Worm (Caenorhabditis elegans) whole organism, young adult: ENCODE measurements around the gene unc-42.

Experiments used
- B0261.1 ChIP-seq: sonication (generic microtip); optimal IDR thresholded peaks from 2 replicates; lab custom pipeline; 2016; ENCODE audit warnings: mild to moderate bottlenecking, missing genetic modification characterization, moderate library complexity, missing compliant biosample characterization
- B0336.3 ChIP-seq: fragments of 200-800 bp; sonication (Bioruptor generic); IDR thresholded peaks from 2 replicates; pipeline ENCODE4 v1.3.6; 2022; ENCODE audit warnings: missing genetic modification characterization, missing compliant biosample characterization
- F22D6.2 ChIP-seq: sonication (generic microtip); optimal IDR thresholded peaks from 2 replicates; lab custom pipeline; 2016; ENCODE audit warnings: mild to moderate bottlenecking, missing genetic modification characterization, missing compliant biosample characterization
- F39B2.1 ChIP-seq: fragments of 200-800 bp; sonication (Bioruptor generic); IDR thresholded peaks from 2 replicates; pipeline ENCODE4 v1.3.6; 2022; ENCODE audit warnings: missing genetic modification reagents, missing genetic modification characterization, missing compliant biosample characterization
- F55B11.4 ChIP-seq: sonication (generic microtip); optimal IDR thresholded peaks from 2 replicates; lab custom pipeline; 2016; ENCODE audit warnings: missing compliant biosample characterization, missing genetic modification characterization, borderline replicate concordance; ENCODE audit not compliant: insufficient read depth
- F57A8.1 ChIP-seq: fragments of 200-800 bp; sonication (Bioruptor generic); optimal IDR thresholded peaks from 2 replicates; lab custom pipeline; 2018; ENCODE audit warnings: mild to moderate bottlenecking, missing genetic modification characterization, moderate library complexity, missing compliant biosample characterization
- K11D2.4 ChIP-seq: fragments of 200-800 bp; sonication (Bioruptor generic); IDR thresholded peaks from 2 replicates; pipeline ENCODE4 v1.3.6; 2022; ENCODE audit warnings: missing genetic modification reagents, missing genetic modification characterization, missing compliant biosample characterization
- K12H6.12 ChIP-seq: fragments of 200-800 bp; sonication (Bioruptor generic); optimal IDR thresholded peaks from 2 replicates; lab custom pipeline; 2018; ENCODE audit warnings: mild to moderate bottlenecking, missing genetic modification characterization, missing compliant biosample characterization
- T26A5.8 ChIP-seq: sonication (generic microtip); optimal IDR thresholded peaks from 2 replicates; lab custom pipeline; 2016; ENCODE audit warnings: missing genetic modification characterization, missing compliant biosample characterization
- Y53F4B.3 ChIP-seq: fragments of 200-800 bp; sonication (Bioruptor generic); IDR thresholded peaks from 2 replicates; pipeline ENCODE4 v1.3.6; 2022; ENCODE audit warnings: missing genetic modification reagents, missing genetic modification characterization, missing compliant biosample characterization
- ZK185.1 ChIP-seq: sonication (generic microtip); optimal IDR thresholded peaks from 2 replicates; lab custom pipeline; 2016; ENCODE audit warnings: mild to moderate bottlenecking, missing genetic modification characterization, missing compliant biosample characterization; ENCODE audit not compliant: poor library complexity, severe bottlenecking
- aptf-3 ChIP-seq: fragments of 200-800 bp; sonication (Bioruptor generic); IDR thresholded peaks from 2 replicates; pipeline ENCODE4 v1.3.6; 2022; ENCODE audit warnings: missing genetic modification characterization, missing compliant biosample characterization
- bed-1 ChIP-seq: fragments of 200-800 bp; sonication (Bioruptor generic); IDR thresholded peaks from 2 replicates; pipeline ENCODE4 v1.3.6; 2022; ENCODE audit warnings: missing genetic modification reagents, missing genetic modification characterization, missing compliant biosample characterization
- ccch-3 ChIP-seq: fragments of 200-800 bp; sonication (Bioruptor generic); optimal IDR thresholded peaks from 2 replicates; lab custom pipeline; 2018; ENCODE audit warnings: mild to moderate bottlenecking, missing genetic modification characterization, missing compliant biosample characterization
- cebp-2 ChIP-seq: fragments of 200-800 bp; sonication (Bioruptor generic); IDR thresholded peaks from 2 replicates; pipeline ENCODE4 v1.3.6; 2022; ENCODE audit warnings: missing genetic modification characterization, missing compliant biosample characterization
- ceh-100 ChIP-seq: fragments of 200-800 bp; sonication (Bioruptor generic); IDR thresholded peaks from 2 replicates; pipeline ENCODE4 v1.3.6; 2022; ENCODE audit warnings: missing genetic modification reagents, missing genetic modification characterization, missing compliant biosample characterization
- ceh-40 ChIP-seq: fragments of 200-800 bp; sonication (Bioruptor generic); IDR thresholded peaks from 2 replicates; pipeline ENCODE4 v1.3.6; 2022; ENCODE audit warnings: missing genetic modification characterization, missing compliant biosample characterization
- ceh-91 ChIP-seq: fragments of 200-800 bp; sonication (Bioruptor generic); IDR thresholded peaks from 2 replicates; pipeline ENCODE4 v1.3.6; 2022; ENCODE audit warnings: missing genetic modification reagents, missing genetic modification characterization, missing compliant biosample characterization
- dpff-1 ChIP-seq: sonication (generic microtip); optimal IDR thresholded peaks from 2 replicates; lab custom pipeline; 2017; ENCODE audit warnings: mild to moderate bottlenecking, missing genetic modification characterization, missing compliant biosample characterization
- efl-1 ChIP-seq: fragments of 150-350 bp; optimal IDR thresholded peaks from 2 replicates; lab custom pipeline; 2014; ENCODE audit warnings: missing biosample characterization, missing genetic modification reagents, missing genetic modification characterization
- egl-44 ChIP-seq: fragments of 200-800 bp; sonication (Bioruptor generic); IDR thresholded peaks from 2 replicates; pipeline ENCODE4 v1.3.6; 2022; ENCODE audit warnings: missing genetic modification reagents, missing genetic modification characterization, missing compliant biosample characterization
- ets-4 ChIP-seq: fragments of 200-800 bp; sonication (Bioruptor generic); optimal IDR thresholded peaks from 2 replicates; lab custom pipeline; 2018; ENCODE audit warnings: mild to moderate bottlenecking, missing genetic modification characterization, missing compliant biosample characterization
- hlh-12 ChIP-seq: sonication (generic microtip); optimal IDR thresholded peaks from 2 replicates; lab custom pipeline; 2016; ENCODE audit warnings: missing genetic modification characterization, missing compliant biosample characterization
- hlh-26 ChIP-seq: fragments of 200-800 bp; sonication (Bioruptor generic); conservative IDR thresholded peaks from 2 replicates; pipeline ENCODE4 v1.3.6; 2022; ENCODE audit warnings: missing genetic modification reagents, missing genetic modification characterization, missing compliant biosample characterization
- hmg-1.2 ChIP-seq: fragments of 200-800 bp; sonication (Bioruptor generic); IDR thresholded peaks from 2 replicates; pipeline ENCODE4 v1.3.6; 2022; ENCODE audit warnings: missing genetic modification reagents, missing genetic modification characterization, missing compliant biosample characterization
- hmg-20 ChIP-seq: fragments of 200-800 bp; sonication (Bioruptor generic); IDR thresholded peaks from 2 replicates; pipeline ENCODE4 v1.3.6; 2022; ENCODE audit warnings: missing genetic modification reagents, missing genetic modification characterization, missing compliant biosample characterization
- hsf-1 ChIP-seq: fragments of 200-800 bp; sonication (Bioruptor generic); IDR thresholded peaks from 2 replicates; pipeline ENCODE4 v1.3.6; 2022; ENCODE audit warnings: missing genetic modification reagents, missing genetic modification characterization, missing compliant biosample characterization
- let-526 ChIP-seq: fragments of 200-800 bp; sonication (Bioruptor generic); IDR thresholded peaks from 2 replicates; pipeline ENCODE4 v1.3.6; 2022; ENCODE audit warnings: missing genetic modification reagents, missing genetic modification characterization, missing compliant biosample characterization
- let-607 ChIP-seq, 2 experiments: fragments of 200-800 bp in 1 of 2; sonication (Bioruptor generic) in 1 of 2; sonication (generic microtip) in 1 of 2; optimal IDR thresholded peaks; 2 replicates each; lab custom pipeline; 2016 to 2018; ENCODE audit warnings: mild to moderate bottlenecking in 2 of 2, missing compliant biosample characterization in 2 of 2, missing genetic modification characterization in 2 of 2, moderate library complexity in 2 of 2, missing genotype in 1 of 2
- lin-26 ChIP-seq: fragments of 200-800 bp; sonication (Bioruptor generic); IDR thresholded peaks from 2 replicates; pipeline ENCODE4 v1.3.6; 2022; ENCODE audit warnings: missing genetic modification reagents, missing genetic modification characterization, missing compliant biosample characterization
- lin-54 ChIP-seq: fragments of 200-800 bp; sonication (Bioruptor generic); optimal IDR thresholded peaks from 2 replicates; lab custom pipeline; 2018; ENCODE audit warnings: mild to moderate bottlenecking, missing genetic modification characterization, missing compliant biosample characterization
- madf-3 ChIP-seq: fragments of 200-800 bp; sonication (Bioruptor generic); IDR thresholded peaks from 2 replicates; pipeline ENCODE4 v1.3.6; 2022; ENCODE audit warnings: missing genetic modification reagents, missing genetic modification characterization, missing compliant biosample characterization
- madf-8 ChIP-seq: fragments of 200-800 bp; sonication (Bioruptor generic); conservative IDR thresholded peaks from 2 replicates; pipeline ENCODE4 v1.3.6; 2022; ENCODE audit warnings: missing genetic modification reagents, missing genetic modification characterization, missing compliant biosample characterization
- mel-28 ChIP-seq: sonication (generic microtip); optimal IDR thresholded peaks from 2 replicates; lab custom pipeline; 2016; ENCODE audit warnings: borderline replicate concordance, mild to moderate bottlenecking, missing genetic modification characterization, missing compliant biosample characterization
- nfya-1 ChIP-seq: sonication (generic microtip); optimal IDR thresholded peaks from 2 replicates; lab custom pipeline; 2017; ENCODE audit warnings: antibody characterized with exemption, missing compliant biosample characterization, missing genetic modification characterization, borderline replicate concordance; ENCODE audit not compliant: insufficient read depth
- nfyb-1 ChIP-seq: fragments of 200-800 bp; sonication (Bioruptor generic); IDR thresholded peaks from 2 replicates; pipeline ENCODE4 v1.3.6; 2022; ENCODE audit warnings: missing genetic modification reagents, missing genetic modification characterization, missing compliant biosample characterization
- nhr-120 ChIP-seq: fragments of 200-800 bp; sonication (Bioruptor generic); IDR thresholded peaks from 2 replicates; pipeline ENCODE4 v1.3.6; 2022; ENCODE audit warnings: missing genetic modification characterization, missing compliant biosample characterization
- nhr-179 ChIP-seq: sonication (generic microtip); optimal IDR thresholded peaks from 2 replicates; lab custom pipeline; 2016; ENCODE audit warnings: mild to moderate bottlenecking, missing genetic modification characterization, missing compliant biosample characterization
- pbrm-1 ChIP-seq: fragments of 200-800 bp; sonication (Bioruptor generic); IDR thresholded peaks from 2 replicates; pipeline ENCODE4 v1.3.6; 2022; ENCODE audit warnings: missing genetic modification reagents, missing genetic modification characterization, missing compliant biosample characterization
- rcor-1 ChIP-seq: fragments of 200-800 bp; sonication (Bioruptor generic); IDR thresholded peaks from 2 replicates; pipeline ENCODE4 v1.3.6; 2022; ENCODE audit warnings: missing genetic modification reagents, missing genetic modification characterization, missing compliant biosample characterization
- sea-2 ChIP-seq: fragments of 200-800 bp; sonication (Bioruptor generic); IDR thresholded peaks from 2 replicates; pipeline ENCODE4 v1.3.6; 2022; ENCODE audit warnings: missing genetic modification characterization, missing compliant biosample characterization
- snpc-1.1 ChIP-seq: sonication (generic microtip); optimal IDR thresholded peaks from 2 replicates; lab custom pipeline; 2017; ENCODE audit warnings: missing genetic modification characterization, mild to moderate bottlenecking, missing compliant biosample characterization, antibody characterized with exemption, moderate library complexity, missing genotype, missing genetic modification reagents; ENCODE audit not compliant: insufficient read depth
- snpc-4 ChIP-seq, 5 experiments: fragments of 150-350 bp in 1 of 5; sonication (generic microtip) in 4 of 5; optimal IDR thresholded peaks; 2 replicates each; lab custom pipeline; 2014 to 2018; ENCODE audit warnings: missing genetic modification characterization in 5 of 5, missing biosample characterization in 3 of 5, antibody characterized with exemption in 2 of 5, mild to moderate bottlenecking in 2 of 5, missing compliant biosample characterization in 2 of 5, missing genotype in 2 of 5, moderate library complexity in 2 of 5, missing genetic modification reagents in 1 of 5
- unc-130 ChIP-seq: sonication (generic microtip); optimal IDR thresholded peaks from 2 replicates; lab custom pipeline; 2016; ENCODE audit warnings: missing genetic modification reagents, missing genetic modification characterization, missing compliant biosample characterization
- unc-62 ChIP-seq: fragments of 150-350 bp; optimal IDR thresholded peaks from 2 replicates; lab custom pipeline; 2014; ENCODE audit warnings: missing biosample characterization, missing genetic modification reagents, missing genetic modification characterization
- ztf-18 ChIP-seq: sonication (generic microtip); optimal IDR thresholded peaks from 2 replicates; lab custom pipeline; 2016; ENCODE audit warnings: missing genotype, mild to moderate bottlenecking, missing genetic modification characterization, missing compliant biosample characterization
- ztf-26 ChIP-seq: sonication (generic microtip); optimal IDR thresholded peaks from 2 replicates; lab custom pipeline; 2017; ENCODE audit warnings: missing genetic modification characterization, missing compliant biosample characterization
- ztf-28 ChIP-seq: fragments of 200-800 bp; sonication (Bioruptor generic); IDR thresholded peaks from 2 replicates; pipeline ENCODE4 v1.3.6; 2022; ENCODE audit warnings: missing genetic modification reagents, missing genetic modification characterization, missing compliant biosample characterization

Gene unc-42

DNA sequence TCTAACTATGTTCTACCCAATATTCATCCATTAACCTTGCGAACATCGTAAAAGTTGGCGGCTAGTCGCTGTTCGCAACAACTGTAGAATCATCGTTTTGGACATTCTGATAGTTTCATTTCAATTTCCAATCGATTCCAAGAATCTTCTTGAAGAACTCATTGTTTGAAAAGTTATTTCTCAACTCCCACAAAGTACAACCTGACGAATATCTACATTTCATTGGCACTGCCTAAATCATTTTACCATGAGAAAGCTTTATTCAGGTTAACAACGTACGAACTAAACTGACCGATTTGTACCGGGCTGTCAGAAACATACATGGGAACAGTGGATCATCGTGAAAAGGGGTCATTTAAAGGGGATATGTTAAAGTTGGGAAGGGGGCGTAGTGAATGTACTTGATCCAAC, 17.5 kb upstream of the unc-42 start, which contains the start of gene F46B6.6 (continued):
- 0 out of 2 replicates have a peak, but pooled peaks have one; percentile 19 for TF ChIP-seq pbrm-1 (GFP tag; lab: Robert Waterston, UW)
- TF ChIP-seq mel-28 (tag; lab: Kevin White, UChicago) = no peak
- no peak for TF ChIP-seq F39B2.1 (GFP tag; lab: Robert Waterston, UW)
- TF ChIP-seq unc-62 (GFP tag; lab: Kevin White, UChicago) = no peak
- TF ChIP-seq F57A8.1 (GFP tag; lab: Kevin White, UChicago) = no peak
- no peak for TF ChIP-seq ceh-40 (GFP tag; lab: Robert Waterston, UW)
- no peak for TF ChIP-seq ets-4 (GFP tag; lab: Kevin White, UChicago)
- no peak for TF ChIP-seq dpff-1
- TF ChIP-seq B0336.3 (GFP tag; lab: Robert Waterston, UW) = peak; percentile 47; the same call in 1 of the 2 replicates
- no peak for TF ChIP-seq B0261.1 (tag; lab: Kevin White, UChicago)
- no peak for TF ChIP-seq hlh-12
- TF ChIP-seq sea-2 (GFP tag; lab: Robert Waterston, UW) = no peak
- peak; percentile 11 for TF ChIP-seq snpc-1.1
- TF ChIP-seq ztf-28 (GFP tag; lab: Robert Waterston, UW) = no peak
- no peak for TF ChIP-seq nhr-179 (tag; lab: Kevin White, UChicago)
- TF ChIP-seq let-526 (GFP tag; lab: Robert Waterston, UW) = no peak
- no peak for TF ChIP-seq ceh-91 (GFP tag; lab: Robert Waterston, UW)
- no peak for TF ChIP-seq Y53F4B.3 (GFP tag; lab: Robert Waterston, UW)
- TF ChIP-seq lin-26 (GFP tag; lab: Robert Waterston, UW) = no peak; the same call in 1 of the 2 replicates
- no peak for TF ChIP-seq ccch-3 (GFP tag; lab: Kevin White, UChicago)
- no peak for TF ChIP-seq aptf-3 (GFP tag; lab: Robert Waterston, UW)
- TF ChIP-seq unc-130 (GFP tag; lab: Kevin White, UChicago) = no peak
- TF ChIP-seq let-607 (tag; optimal IDR thresholded peaks at IDR 0.05; lab: Kevin White, UChicago) = peak in 1 of 2 experiments; percentile 41
- peak; percentile 41; the same call in 1 of the 2 replicates for TF ChIP-seq K11D2.4 (GFP tag; lab: Robert Waterston, UW)
- TF ChIP-seq ztf-26 (tag; lab: Kevin White, UChicago) = no peak
- no peak for TF ChIP-seq ceh-100
- no peak for TF ChIP-seq efl-1 (GFP tag; lab: Kevin White, UChicago)
- TF ChIP-seq T26A5.8 = no peak
- TF ChIP-seq hmg-1.2 = peak; percentile 27; the same call in 1 of the 2 replicates
- TF ChIP-seq ZK185.1 (tag; lab: Kevin White, UChicago) = no peak
- no peak for TF ChIP-seq egl-44 (GFP tag; lab: Robert Waterston, UW)
- no peak for TF ChIP-seq F22D6.2 (tag; lab: Kevin White, UChicago)
- TF ChIP-seq snpc-4 (GFP tag; optimal IDR thresholded peaks at IDR 0.05; lab: Kevin White, UChicago) = peak; percentile 33
- no peak for TF ChIP-seq snpc-4 (tag; optimal IDR thresholded peaks at IDR 0.05; lab: Kevin White, UChicago)
- TF ChIP-seq lin-54 (GFP tag; lab: Kevin White, UChicago) = peak; percentile 21
- no peak for TF ChIP-seq bed-1
- no peak for TF ChIP-seq nhr-120 (GFP tag; lab: Robert Waterston, UW)
- no peak for TF ChIP-seq hmg-20 (GFP tag; lab: Robert Waterston, UW)
- no peak for TF ChIP-seq nfya-1 (tag; lab: Kevin White, UChicago)
- TF ChIP-seq madf-3 (GFP tag; lab: Robert Waterston, UW) = peak; percentile 60; the same call in 1 of the 2 replicates
- TF ChIP-seq rcor-1 (GFP tag; lab: Robert Waterston, UW) = no peak
- no peak for TF ChIP-seq cebp-2 (GFP tag; lab: Robert Waterston, UW)
- no peak for TF ChIP-seq hlh-26 (GFP tag; lab: Robert Waterston, UW)
- TF ChIP-seq nfyb-1 (GFP tag; lab: Robert Waterston, UW) = 0 out of 2 replicates have a peak, but pooled peaks have one; percentile 54
- TF ChIP-seq F55B11.4 (tag; lab: Kevin White, UChicago) = no peak
- TF ChIP-seq hsf-1 (GFP tag; lab: Robert Waterston, UW) = peak; percentile 68
- no peak for TF ChIP-seq K12H6.12 (tag; lab: Kevin White, UChicago)
- TF ChIP-seq madf-8 (GFP tag; lab: Robert Waterston, UW) = no peak; the same call in 1 of the 2 replicates
- no peak for TF ChIP-seq ztf-18
